Worm (Caenorhabditis elegans) whole organism, mixed stage, embryonic: ENCODE results near the gene spp-27.

Experiments used
- ceh-43 ChIP-seq: fragments of 200-800 bp; sonication (Bioruptor generic); optimal IDR thresholded peaks from 2 replicates; lab custom pipeline; 2018; ENCODE audit warnings: mild to moderate bottlenecking, missing genetic modification characterization, moderate library complexity, missing compliant biosample characterization
- cnd-1 ChIP-seq: fragments of 200-800 bp; sonication (Bioruptor generic); optimal IDR thresholded peaks from 2 replicates; lab custom pipeline; 2018; ENCODE audit warnings: mild to moderate bottlenecking, missing genetic modification characterization, missing compliant biosample characterization
- elt-3 ChIP-seq: fragments of 150-350 bp; optimal IDR thresholded peaks from 2 replicates; lab custom pipeline; 2014; ENCODE audit warnings: missing biosample characterization, missing genetic modification characterization
- ham-2 ChIP-seq: fragments of 200-800 bp; sonication (Bioruptor generic); optimal IDR thresholded peaks from 2 replicates; lab custom pipeline; 2018; ENCODE audit warnings: mild to moderate bottlenecking, missing genetic modification characterization, missing compliant biosample characterization
- lin-13 ChIP-seq: fragments of 150-350 bp; optimal IDR thresholded peaks from 2 replicates; lab custom pipeline; 2014; ENCODE audit warnings: missing biosample characterization, missing genetic modification characterization
- mep-1 ChIP-seq: fragments of 150-350 bp; optimal IDR thresholded peaks from 2 replicates; lab custom pipeline; 2017; ENCODE audit warnings: missing biosample characterization, missing genetic modification reagents, missing genetic modification characterization, inconsistent platforms
- nhr-237 ChIP-seq: fragments of 150-350 bp; optimal IDR thresholded peaks from 2 replicates; lab custom pipeline; 2014; ENCODE audit warnings: missing biosample characterization, missing genetic modification characterization
- nhr-28 ChIP-seq: fragments of 150-350 bp; optimal IDR thresholded peaks from 2 replicates; lab custom pipeline; 2014; ENCODE audit warnings: missing biosample characterization, missing genetic modification characterization
- nhr-76 ChIP-seq: sonication (generic microtip); optimal IDR thresholded peaks from 2 replicates; lab custom pipeline; 2017; ENCODE audit warnings: missing biosample characterization, missing genetic modification characterization
- unc-62 ChIP-seq: fragments of 150-350 bp; optimal IDR thresholded peaks from 2 replicates; lab custom pipeline; 2014; ENCODE audit warnings: missing biosample characterization, missing genetic modification reagents, missing genetic modification characterization
- ztf-11 ChIP-seq: fragments of 150-350 bp; optimal IDR thresholded peaks from 2 replicates; lab custom pipeline; 2014; ENCODE audit warnings: missing biosample characterization, missing genetic modification characterization

- no peak for TF ChIP-seq nhr-237 (tag; lab: Kevin White, UChicago)
- TF ChIP-seq unc-62 (GFP tag; lab: Kevin White, UChicago), result no peak
- TF ChIP-seq ztf-11 (tag; lab: Kevin White, UChicago), result no peak
- TF ChIP-seq mep-1 (tag; lab: Kevin White, UChicago), result no peak
- no peak for TF ChIP-seq ham-2 (GFP tag; lab: Kevin White, UChicago)
- TF ChIP-seq ceh-43 (GFP tag; lab: Kevin White, UChicago), result no peak
- TF ChIP-seq cnd-1, result no peak
- no peak for TF ChIP-seq nhr-76 (tag; lab: Kevin White, UChicago)
- TF ChIP-seq nhr-28 (tag; lab: Kevin White, UChicago), result no peak
- no peak for TF ChIP-seq lin-13 (tag; lab: Kevin White, UChicago)
- TF ChIP-seq elt-3, result no peak
These were observed 38.8 kb downstream of the spp-27 start, which contains the start of gene F46E10.3 for ce11 chrV:6518225-6518396.
